Worm (Caenorhabditis elegans) whole organism, young adult: ENCODE results near the gene irld-30.

ENCODE experiments used
- B0035.1 ChIP-seq: sonication (generic microtip); optimal IDR thresholded peaks from 2 replicates; lab custom pipeline; 2016; ENCODE audit warnings: missing genetic modification characterization, mild to moderate bottlenecking, missing compliant biosample characterization, missing genotype, missing genetic modification reagents
- T26A5.8 ChIP-seq: sonication (generic microtip); optimal IDR thresholded peaks from 2 replicates; lab custom pipeline; 2016; ENCODE audit warnings: missing genetic modification characterization, missing compliant biosample characterization
- chd-7 ChIP-seq: sonication (generic microtip); optimal IDR thresholded peaks from 2 replicates; lab custom pipeline; 2016; ENCODE audit warnings: mild to moderate bottlenecking, missing genetic modification characterization, moderate library complexity, missing compliant biosample characterization
- lsy-27 ChIP-seq: sonication (generic microtip); optimal IDR thresholded peaks from 2 replicates; lab custom pipeline; 2017; ENCODE audit warnings: missing genetic modification characterization, mild to moderate bottlenecking, missing compliant biosample characterization, antibody characterized with exemption, missing genotype, borderline replicate concordance; ENCODE audit not compliant: insufficient read depth
- nhr-80 ChIP-seq: sonication (generic microtip); optimal IDR thresholded peaks from 2 replicates; lab custom pipeline; 2016; ENCODE audit warnings: missing genetic modification characterization, missing compliant biosample characterization
- rcor-1 ChIP-seq: fragments of 200-800 bp; sonication (Bioruptor generic); IDR thresholded peaks from 2 replicates; pipeline ENCODE4 v1.3.6; 2022; ENCODE audit warnings: missing genetic modification reagents, missing genetic modification characterization, missing compliant biosample characterization
- rpc-1 ChIP-seq, 2 experiments: fragments of 150-350 bp in 1 of 2; sonication (generic microtip) in 1 of 2; optimal IDR thresholded peaks; 2 replicates each; lab custom pipeline; 2014 to 2018; ENCODE audit warnings: missing biosample characterization in 1 of 2, missing genetic modification characterization in 1 of 2, missing genetic modification reagents in 1 of 2, missing genotype in 1 of 2
- xnd-1 ChIP-seq: sonication (generic microtip); optimal IDR thresholded peaks from 2 replicates; lab custom pipeline; 2016; ENCODE audit warnings: missing genotype, missing genetic modification reagents, missing genetic modification characterization, missing compliant biosample characterization

ce11 chrV:2290329-2290728 is 50.9 kb downstream of the irld-30 start, which contains the start of gene nhr-225:
- TF ChIP-seq chd-7 (tag; lab: Kevin White, UChicago) (no peak), rcor-1 (GFP tag; lab: Robert Waterston, UW) (no peak), rpc-1 (optimal IDR thresholded peaks at IDR 0.05; lab: Kevin White, UChicago) (no peak), rpc-1 (tag; optimal IDR thresholded peaks at IDR 0.05; lab: Kevin White, UChicago) (no peak), B0035.1 (tag; lab: Kevin White, UChicago) (no peak), lsy-27 (no peak), xnd-1 (no peak), T26A5.8 (tag; lab: Kevin White, UChicago) (no peak), nhr-80 (tag; lab: Kevin White, UChicago) (no peak)
